Worm (Caenorhabditis elegans) whole organism, L3 larva: Measurements from ENCODE around the gene F13H8.5.

Experiments
- aly-2 ChIP-seq: fragments of 150-350 bp; optimal IDR thresholded peaks from 2 replicates; lab custom pipeline; 2014; ENCODE audit warnings: missing biosample characterization, missing genetic modification characterization
- ama-1 ChIP-seq: fragments of 150-350 bp; optimal IDR thresholded peaks from 2 replicates; lab custom pipeline; 2018
- ceh-16 ChIP-seq: sonication (generic microtip); optimal IDR thresholded peaks from 2 replicates; lab custom pipeline; 2017; ENCODE audit warnings: missing biosample characterization, missing genetic modification characterization
- ceh-28 ChIP-seq: fragments of 150-350 bp; optimal IDR thresholded peaks from 2 replicates; lab custom pipeline; 2014; ENCODE audit warnings: missing biosample characterization, missing genetic modification reagents, missing genetic modification characterization
- ceh-82 ChIP-seq: fragments of 150-350 bp; optimal IDR thresholded peaks from 2 replicates; lab custom pipeline; 2014; ENCODE audit warnings: missing biosample characterization, missing genetic modification characterization
- ceh-9 ChIP-seq: sonication (generic microtip); optimal IDR thresholded peaks from 2 replicates; lab custom pipeline; 2018; ENCODE audit warnings: missing biosample characterization, missing genetic modification characterization
- egl-5 ChIP-seq: fragments of 150-350 bp; optimal IDR thresholded peaks from 2 replicates; lab custom pipeline; 2017; ENCODE audit warnings: missing biosample characterization, missing genetic modification reagents, missing genetic modification characterization, inconsistent platforms
- elt-2 ChIP-seq: sonication (generic microtip); optimal IDR thresholded peaks from 2 replicates; lab custom pipeline; 2016; ENCODE audit warnings: missing genetic modification reagents, mild to moderate bottlenecking, missing genetic modification characterization, missing compliant biosample characterization
- elt-3 ChIP-seq, 3 experiments: fragments of 150-350 bp in 1 of 3; sonication (generic microtip) in 2 of 3; optimal IDR thresholded peaks; 2 replicates in 2 of 3; 4 replicates in 1 of 3; lab custom pipeline; 2014 to 2017; ENCODE audit warnings: missing biosample characterization in 3 of 3, missing genetic modification characterization in 3 of 3
- fkh-10 ChIP-seq: sonication (generic microtip); optimal IDR thresholded peaks from 2 replicates; lab custom pipeline; 2017; ENCODE audit warnings: missing biosample characterization, missing genetic modification reagents, missing genetic modification characterization
- fkh-2 ChIP-seq: fragments of 150-350 bp; optimal IDR thresholded peaks from 2 replicates; lab custom pipeline; 2014; ENCODE audit warnings: missing biosample characterization, missing genetic modification reagents, missing genetic modification characterization
- fos-1 ChIP-seq: fragments of 150-350 bp; optimal IDR thresholded peaks from 2 replicates; lab custom pipeline; 2014; ENCODE audit warnings: missing biosample characterization, missing genetic modification characterization
- hmg-11 ChIP-seq: sonication (generic microtip); optimal IDR thresholded peaks from 2 replicates; lab custom pipeline; 2016; ENCODE audit warnings: missing genetic modification characterization, missing compliant biosample characterization
- nhr-11 ChIP-seq: fragments of 150-350 bp; optimal IDR thresholded peaks from 2 replicates; lab custom pipeline; 2014; ENCODE audit warnings: missing biosample characterization, missing genetic modification characterization
- nhr-12 ChIP-seq: fragments of 150-350 bp; optimal IDR thresholded peaks from 2 replicates; lab custom pipeline; 2014; ENCODE audit warnings: missing biosample characterization, missing genetic modification characterization
- nhr-25 ChIP-seq: sonication (generic microtip); optimal IDR thresholded peaks from 2 replicates; lab custom pipeline; 2017; ENCODE audit warnings: missing biosample characterization, missing genetic modification characterization
- nhr-28 ChIP-seq: fragments of 150-350 bp; optimal IDR thresholded peaks from 2 replicates; lab custom pipeline; 2014; ENCODE audit warnings: missing biosample characterization, missing genetic modification characterization
- nhr-43 ChIP-seq: sonication (generic microtip); optimal IDR thresholded peaks from 2 replicates; lab custom pipeline; 2016; ENCODE audit warnings: mild to moderate bottlenecking, missing genetic modification characterization, missing compliant biosample characterization; ENCODE audit not compliant: poor library complexity, severe bottlenecking
- nhr-67 ChIP-seq: fragments of 150-350 bp; optimal IDR thresholded peaks from 2 replicates; lab custom pipeline; 2014; ENCODE audit warnings: missing biosample characterization, missing genetic modification characterization
- nhr-76 ChIP-seq: fragments of 150-350 bp; sonication (generic microtip); optimal IDR thresholded peaks from 5 replicates; lab custom pipeline; 2014; ENCODE audit warnings: missing biosample characterization, missing genetic modification characterization
- nhr-77 ChIP-seq: fragments of 150-350 bp; optimal IDR thresholded peaks from 2 replicates; lab custom pipeline; 2014; ENCODE audit warnings: missing biosample characterization, missing genetic modification characterization
- pha-4 ChIP-seq: fragments of 150-350 bp; optimal IDR thresholded peaks from 2 replicates; lab custom pipeline; 2014; ENCODE audit warnings: missing biosample characterization, missing genetic modification reagents, missing genetic modification characterization
- pqm-1 ChIP-seq: fragments of 150-350 bp; optimal IDR thresholded peaks from 2 replicates; lab custom pipeline; 2017; ENCODE audit warnings: missing biosample characterization, missing genetic modification characterization, inconsistent platforms
- skn-1 ChIP-seq: fragments of 150-350 bp; optimal IDR thresholded peaks from 2 replicates; lab custom pipeline; 2014; ENCODE audit warnings: missing biosample characterization, missing genetic modification characterization
- snpc-4 ChIP-seq: fragments of 150-350 bp; optimal IDR thresholded peaks from 2 replicates; lab custom pipeline; 2014; ENCODE audit warnings: missing biosample characterization, missing genetic modification characterization
- tbx-2 ChIP-seq: sonication (generic microtip); optimal IDR thresholded peaks from 2 replicates; lab custom pipeline; 2016; ENCODE audit warnings: mild to moderate bottlenecking, missing genetic modification characterization, missing compliant biosample characterization
- unc-39 ChIP-seq: sonication (generic microtip); optimal IDR thresholded peaks from 4 replicates; lab custom pipeline; 2017; ENCODE audit warnings: missing biosample characterization, missing genetic modification characterization
- ztf-11 ChIP-seq: fragments of 150-350 bp; optimal IDR thresholded peaks from 2 replicates; lab custom pipeline; 2014; ENCODE audit warnings: missing biosample characterization, missing genetic modification characterization

The F13H8.5 gene

ce11 chrII:6263685-6264084 lies 7.8 kb upstream of the F13H8.5 start, which contains the start of gene F13H8.3:
Gene F13H8.3 (plus strand): TSS chrII:6263985.
- TF ChIP-seq nhr-12 (tag; lab: Kevin White, UChicago) (no peak), ama-1 (no peak), tbx-2 (tag; lab: Kevin White, UChicago) (no peak), snpc-4 (no peak), ceh-28 (tag; lab: Kevin White, UChicago) (no peak), pha-4 (tag; lab: Kevin White, UChicago) (no peak), nhr-11 (tag; lab: Kevin White, UChicago) (no peak), nhr-28 (tag; lab: Kevin White, UChicago) (no peak), skn-1 (no peak), ceh-9 (tag; lab: Kevin White, UChicago) (no peak)

- TF ChIP-seq fos-1 (tag; lab: Kevin White, UChicago) (no peak), nhr-67 (tag; lab: Kevin White, UChicago) (no peak), ztf-11 (tag; lab: Kevin White, UChicago) (no peak), ceh-82 (tag; lab: Kevin White, UChicago) (no peak), ceh-9 (tag; lab: Kevin White, UChicago) (no peak), nhr-12 (tag; lab: Kevin White, UChicago) (no peak), elt-2 (tag; lab: Kevin White, UChicago) (no peak), nhr-11 (tag; lab: Kevin White, UChicago) (no peak), unc-39 (no peak), ceh-16 (tag; lab: Kevin White, UChicago) (no peak), pha-4 (tag; lab: Kevin White, UChicago) (no peak), egl-5 (tag; lab: Kevin White, UChicago) (no peak)
Observed at ce11 chrII:6262222-6262621, 6.3 kb upstream of the F13H8.5 start, which contains the start of gene F13H8.12. Gene F13H8.12 (plus strand): TSS chrII:6262522.

ce11 chrII:6260684-6261083 lies 4.8 kb upstream of the F13H8.5 start, which contains the start of gene nmgp-1:
Gene nmgp-1 (plus strand): TSS chrII:6260857.
- TF ChIP-seq pha-4 (tag; lab: Kevin White, UChicago) (peak; percentile 54), ceh-28 (tag; lab: Kevin White, UChicago) (no peak)

- TF ChIP-seq pqm-1, result peak; percentile 36
- TF ChIP-seq nhr-77 (tag; lab: Kevin White, UChicago), result no peak
- peak; percentile 28 for TF ChIP-seq pha-4 (tag; lab: Kevin White, UChicago)
- TF ChIP-seq nhr-43 (tag; lab: Kevin White, UChicago), result no peak
- TF ChIP-seq nhr-67 (tag; lab: Kevin White, UChicago), result no peak
- no peak for TF ChIP-seq fkh-2 (tag; lab: Kevin White, UChicago)
- no peak for TF ChIP-seq hmg-11 (tag; lab: Kevin White, UChicago)
- TF ChIP-seq elt-2 (tag; lab: Kevin White, UChicago), result peak; percentile 57
- TF ChIP-seq nhr-25 (tag; lab: Kevin White, UChicago), result no peak
- TF ChIP-seq ceh-9 (tag; lab: Kevin White, UChicago), result no peak
Observed at ce11 chrII:6259867-6260266, 3.9 kb upstream of the F13H8.5 start, which contains the start of gene F13H8.11. Gene F13H8.11 (minus strand): TSS chrII:6260021.

- TF ChIP-seq nhr-43 (tag; lab: Kevin White, UChicago) (peak; percentile 26), unc-39 (no peak), nhr-76 (tag; lab: Kevin White, UChicago) (no peak), nhr-12 (tag; lab: Kevin White, UChicago) (no peak), fkh-10 (GFP tag; lab: Kevin White, UChicago) (no peak), nhr-25 (tag; lab: Kevin White, UChicago) (peak; percentile 2), elt-3 (tag; optimal IDR thresholded peaks at IDR 0.05; lab: Kevin White, UChicago) (no peak), ceh-28 (tag; lab: Kevin White, UChicago) (no peak)
Observed at ce11 chrII:6257220-6257877, 1.4 kb upstream of the F13H8.5 start.

- TF ChIP-seq aly-2 (peak; percentile 14), elt-2 (tag; lab: Kevin White, UChicago) (no peak)
Observed at ce11 chrII:6252707-6253106, 3.2 kb downstream of the F13H8.5 start.
